ENCODE assay signal across 4 worm cellular contexts in genomic region chrX:4444073-4444472, ce11.
A peak's percentile ranks its signal among the peaks of the same experiment; 100 is the strongest.
TF ChIP-seq lines count a peak whose summit lies in the region.

No protein-coding gene starts in this region.

TF ChIP-seq in whole organism, L2 larva, 48 proteins besides CTCF, POLR2A, EP300 and RAD21 (continued from another document):
- TF ChIP-seq blmp-1 (tag; optimal IDR thresholded peaks at IDR 0.05; lab: Kevin White, UChicago; ENCODE audit: insufficient read depth), result no peak
- no peak for TF ChIP-seq aly-2 (tag; optimal IDR thresholded peaks at IDR 0.05; lab: Kevin White, UChicago)

TF ChIP-seq in whole organism, L4 larva, 104 proteins besides CTCF, POLR2A, EP300 and RAD21 (continued from another document and continues in another):
- TF ChIP-seq F49E8.2 (tag; optimal IDR thresholded peaks at IDR 0.05; lab: Kevin White, UChicago; ENCODE audit: borderline replicate concordance) (peak; percentile 6), php-3 (GFP tag; IDR thresholded peaks at IDR 0.05; lab: Robert Waterston, UW) (no peak), nhr-28 (tag; optimal IDR thresholded peaks at IDR 0.05; lab: Kevin White, UChicago) (peak; percentile 41), egl-27 (tag; optimal IDR thresholded peaks at IDR 0.05; lab: Kevin White, UChicago) (no peak), mes-2 (tag; optimal IDR thresholded peaks at IDR 0.05; lab: Kevin White, UChicago; ENCODE audit: poor library complexity, severe bottlenecking) (peak; percentile 81), mxl-2 (GFP tag; conservative IDR thresholded peaks at IDR 0.05; lab: Robert Waterston, UW) (0 out of 2 replicates have a peak, but pooled peaks have one; percentile 9), mep-1 (tag; optimal IDR thresholded peaks at IDR 0.05; lab: Kevin White, UChicago) (peak; percentile 74), gei-8 (GFP tag; optimal IDR thresholded peaks at IDR 0.05; lab: Kevin White, UChicago) (no peak), nhr-48 (tag; optimal IDR thresholded peaks at IDR 0.05; lab: Kevin White, UChicago) (peak; percentile 46), skn-1 (tag; optimal IDR thresholded peaks at IDR 0.05; lab: Kevin White, UChicago) (no peak), lin-13 (GFP tag; optimal IDR thresholded peaks at IDR 0.05; lab: Kevin White, UChicago) (no peak), madf-5 (GFP tag; IDR thresholded peaks at IDR 0.05; lab: Robert Waterston, UW) (peak; percentile 67 to 86; a peak in 3 of 4 replicates), pha-4 (GFP tag; IDR thresholded peaks at IDR 0.05; lab: Robert Waterston, UW) (peak; percentile 89), pha-4 (tag; optimal IDR thresholded peaks at IDR 0.05; lab: Kevin White, UChicago) (no peak), unc-62 (GFP tag; optimal IDR thresholded peaks at IDR 0.05 in 1 of 2; lab: Kevin White, UChicago) (peak in 1 of 2 experiments; percentile 28), unc-62 (tag; optimal IDR thresholded peaks at IDR 0.05; lab: Kevin White, UChicago) (no peak), dpl-1 (GFP tag; optimal IDR thresholded peaks at IDR 0.05; lab: Kevin White, UChicago) (peak; percentile 11), tag-97 (GFP tag; IDR thresholded peaks at IDR 0.05; lab: Robert Waterston, UW) (no peak), ceh-82 (tag; optimal IDR thresholded peaks at IDR 0.05; lab: Kevin White, UChicago) (no peak), cey-2 (tag; optimal IDR thresholded peaks at IDR 0.05; lab: Kevin White, UChicago; ENCODE audit: borderline replicate concordance, insufficient read depth) (no peak), dmd-8 (GFP tag; IDR thresholded peaks at IDR 0.05; lab: Robert Waterston, UW) (peak; percentile 78), Y5F2A.4 (GFP tag; optimal IDR thresholded peaks at IDR 0.05; lab: Kevin White, UChicago) (peak; percentile 70), arid-1 (GFP tag; conservative IDR thresholded peaks at IDR 0.05; lab: Robert Waterston, UW) (peak; percentile 82), mxl-3 (GFP tag; optimal IDR thresholded peaks at IDR 0.05; lab: Kevin White, UChicago) (peak; percentile 58), snpc-4 (tag; optimal IDR thresholded peaks at IDR 0.05; lab: Kevin White, UChicago) (no peak), Y48G9A.11 (GFP tag; IDR thresholded peaks at IDR 0.05; lab: Robert Waterston, UW) (peak; percentile 29), lsy-2 (tag; optimal IDR thresholded peaks at IDR 0.05; lab: Kevin White, UChicago) (peak in 1 of 2 experiments; percentile 60), ceh-20 (GFP tag; IDR thresholded peaks at IDR 0.05; lab: Robert Waterston, UW) (no peak), aha-1 (tag; lab: Kevin White, UChicago) (peak; percentile 45), egl-43 (GFP tag; IDR thresholded peaks at IDR 0.05; lab: Robert Waterston, UW) (peak; percentile 91), lim-7 (GFP tag; IDR thresholded peaks at IDR 0.05; lab: Robert Waterston, UW) (peak; percentile 85), fos-1 (tag; optimal IDR thresholded peaks at IDR 0.05; lab: Kevin White, UChicago) (no peak), dmd-6 (GFP tag; IDR thresholded peaks at IDR 0.05; lab: Robert Waterston, UW) (peak; percentile 48), daf-16 (GFP tag; optimal IDR thresholded peaks at IDR 0.05; lab: Kevin White, UChicago) (peak; percentile 1 to 73), daf-16 (tag; optimal IDR thresholded peaks at IDR 0.05; lab: Kevin White, UChicago) (peak; percentile 73), F44E2.7 (GFP tag; IDR thresholded peaks at IDR 0.05; lab: Robert Waterston, UW) (0 out of 2 replicates have a peak, but pooled peaks have one; percentile 11), R02D3.7 (tag; optimal IDR thresholded peaks at IDR 0.05; lab: Kevin White, UChicago) (no peak), nhr-102 (tag; optimal IDR thresholded peaks at IDR 0.05; lab: Kevin White, UChicago) (peak; percentile 49), T26A8.4 (GFP tag; IDR thresholded peaks at IDR 0.05; lab: Robert Waterston, UW) (peak; percentile 83), daf-19 (GFP tag; conservative IDR thresholded peaks at IDR 0.05; lab: Robert Waterston, UW) (peak; percentile 52; the same call in 1 of the 2 replicates), tra-1 (GFP tag; IDR thresholded peaks at IDR 0.05; lab: Robert Waterston, UW) (0 out of 2 replicates have a peak, but pooled peaks have one; percentile 48)

TF ChIP-seq in whole organism, late embryonic, 69 proteins besides CTCF, POLR2A, EP300 and RAD21 (continued from another document):
- TF ChIP-seq madf-2 (tag; optimal IDR thresholded peaks at IDR 0.05; lab: Kevin White, UChicago) (peak; percentile 67), ceh-30 (tag; optimal IDR thresholded peaks at IDR 0.05; lab: Kevin White, UChicago) (no peak), fkh-10 (GFP tag; optimal IDR thresholded peaks at IDR 0.05; lab: Kevin White, UChicago) (no peak), pqm-1 (tag; optimal IDR thresholded peaks at IDR 0.05; lab: Kevin White, UChicago) (no peak), K02D7.2 (tag; optimal IDR thresholded peaks at IDR 0.05; lab: Kevin White, UChicago) (peak; percentile 55), ceh-24 (tag; optimal IDR thresholded peaks at IDR 0.05; lab: Kevin White, UChicago) (no peak), ceh-18 (tag; optimal IDR thresholded peaks at IDR 0.05; lab: Kevin White, UChicago) (no peak), hlh-8 (tag; optimal IDR thresholded peaks at IDR 0.05; lab: Kevin White, UChicago) (peak; percentile 55), elt-2 (tag; optimal IDR thresholded peaks at IDR 0.05; lab: Kevin White, UChicago) (peak; percentile 61), ztf-16 (tag; optimal IDR thresholded peaks at IDR 0.05; lab: Kevin White, UChicago) (peak; percentile 62), nfya-1 (tag; optimal IDR thresholded peaks at IDR 0.05; lab: Kevin White, UChicago) (no peak), C08G9.2 (tag; optimal IDR thresholded peaks at IDR 0.05; lab: Kevin White, UChicago) (peak; percentile 68), ceh-45 (GFP tag; IDR thresholded peaks at IDR 0.05; lab: Robert Waterston, UW) (peak; percentile 62), ama-1 (optimal IDR thresholded peaks at IDR 0.05; lab: Kevin White, UChicago) (no peak), unc-55 (GFP tag; optimal IDR thresholded peaks at IDR 0.05; lab: Kevin White, UChicago) (no peak), odd-2 (tag; optimal IDR thresholded peaks at IDR 0.05; lab: Kevin White, UChicago) (no peak), hlh-30 (tag; optimal IDR thresholded peaks at IDR 0.05; lab: Kevin White, UChicago; ENCODE audit: insufficient read depth) (peak; percentile 40), sox-2 (GFP tag; IDR thresholded peaks at IDR 0.05; lab: Robert Waterston, UW) (peak; percentile 81), nhr-232 (tag; optimal IDR thresholded peaks at IDR 0.05; lab: Kevin White, UChicago) (peak; percentile 62), ceh-19 (GFP tag; optimal IDR thresholded peaks at IDR 0.05; lab: Kevin White, UChicago) (peak; percentile 65), unc-3 (GFP tag; conservative IDR thresholded peaks at IDR 0.05; lab: Robert Waterston, UW) (peak; percentile 84; the same call in 1 of the 2 replicates), unc-3 (tag; optimal IDR thresholded peaks at IDR 0.05; lab: Kevin White, UChicago) (peak; percentile 58), pat-9 (tag; optimal IDR thresholded peaks at IDR 0.05; lab: Kevin White, UChicago) (no peak), pax-1 (tag; optimal IDR thresholded peaks at IDR 0.05; lab: Kevin White, UChicago) (no peak), ceh-9 (tag; optimal IDR thresholded peaks at IDR 0.05; lab: Kevin White, UChicago) (no peak), ceh-14 (tag; optimal IDR thresholded peaks at IDR 0.05; lab: Kevin White, UChicago) (peak; percentile 25), tbx-7 (tag; optimal IDR thresholded peaks at IDR 0.05; lab: Kevin White, UChicago) (no peak), T23F11.4 (GFP tag; optimal IDR thresholded peaks at IDR 0.05; lab: Kevin White, UChicago) (peak; percentile 48), lin-11 (tag; optimal IDR thresholded peaks at IDR 0.05; lab: Kevin White, UChicago) (peak; percentile 50), sdc-2 (tag; optimal IDR thresholded peaks at IDR 0.05; lab: Kevin White, UChicago) (peak; percentile 79), C38D4.7 (GFP tag; optimal IDR thresholded peaks at IDR 0.05; lab: Kevin White, UChicago) (peak; percentile 69), pha-2 (tag; optimal IDR thresholded peaks at IDR 0.05; lab: Kevin White, UChicago) (no peak), ceh-34 (tag; optimal IDR thresholded peaks at IDR 0.05; lab: Kevin White, UChicago) (peak; percentile 44), dve-1 (tag; optimal IDR thresholded peaks at IDR 0.05; lab: Kevin White, UChicago) (peak; percentile 28), hlh-6 (tag; optimal IDR thresholded peaks at IDR 0.05; lab: Kevin White, UChicago) (peak; percentile 91), K09A11.1 (tag; optimal IDR thresholded peaks at IDR 0.05; lab: Kevin White, UChicago; ENCODE audit: insufficient read depth) (peak; percentile 57), hlh-13 (GFP tag; optimal IDR thresholded peaks at IDR 0.05; lab: Kevin White, UChicago) (peak; percentile 56), F13H6.1 (tag; optimal IDR thresholded peaks at IDR 0.05; lab: Kevin White, UChicago) (no peak), hlh-15 (tag; optimal IDR thresholded peaks at IDR 0.05; lab: Kevin White, UChicago) (no peak), pag-3 (tag; optimal IDR thresholded peaks at IDR 0.05; lab: Kevin White, UChicago; ENCODE audit: borderline replicate concordance) (no peak), rnt-1 (tag; optimal IDR thresholded peaks at IDR 0.05; lab: Kevin White, UChicago) (peak; percentile 36), ttx-3 (tag; optimal IDR thresholded peaks at IDR 0.05; lab: Kevin White, UChicago) (peak; percentile 53), ahr-1 (tag; optimal IDR thresholded peaks at IDR 0.05; lab: Kevin White, UChicago) (peak; percentile 32), tbx-2 (tag; optimal IDR thresholded peaks at IDR 0.05; lab: Kevin White, UChicago) (no peak)

TF ChIP-seq in whole organism, mixed stage, embryonic, 35 proteins besides CTCF, POLR2A, EP300 and RAD21 (continued from another document):
- TF ChIP-seq nhr-12 (tag; optimal IDR thresholded peaks at IDR 0.05; lab: Kevin White, UChicago), result no peak
- TF ChIP-seq lsy-2 (tag; optimal IDR thresholded peaks at IDR 0.05; lab: Kevin White, UChicago), result no peak
- no peak for TF ChIP-seq unc-62 (GFP tag; optimal IDR thresholded peaks at IDR 0.05; lab: Kevin White, UChicago)
- no peak for TF ChIP-seq blmp-1 (tag; optimal IDR thresholded peaks at IDR 0.05; lab: Kevin White, UChicago)
- peak; percentile 63 for TF ChIP-seq sem-2 (GFP tag; optimal IDR thresholded peaks at IDR 0.05; lab: Kevin White, UChicago)
